Worm (Caenorhabditis elegans) whole organism, mixed stage, embryonic: ENCODE data around the gene C35D10.10.

Experiments
- M03D4.4 ChIP-seq: sonication (generic microtip); optimal IDR thresholded peaks from 2 replicates; lab custom pipeline; 2017; ENCODE audit warnings: mild to moderate bottlenecking, missing genetic modification characterization, missing compliant biosample characterization
- bed-3 ChIP-seq: fragments of 200-800 bp; sonication (Bioruptor generic); optimal IDR thresholded peaks from 3 replicates; lab custom pipeline; 2018; ENCODE audit warnings: mild to moderate bottlenecking, missing genetic modification characterization, moderate library complexity, missing compliant biosample characterization
- blmp-1 ChIP-seq: fragments of 150-350 bp; optimal IDR thresholded peaks from 2 replicates; lab custom pipeline; 2014; ENCODE audit warnings: missing biosample characterization, missing genetic modification characterization
- ceh-39 ChIP-seq: fragments of 150-350 bp; optimal IDR thresholded peaks from 2 replicates; lab custom pipeline; 2014; ENCODE audit warnings: missing biosample characterization, missing genetic modification characterization
- ceh-43 ChIP-seq: fragments of 200-800 bp; sonication (Bioruptor generic); optimal IDR thresholded peaks from 2 replicates; lab custom pipeline; 2018; ENCODE audit warnings: mild to moderate bottlenecking, missing genetic modification characterization, moderate library complexity, missing compliant biosample characterization
- ces-1 ChIP-seq: fragments of 150-350 bp; optimal IDR thresholded peaks from 2 replicates; lab custom pipeline; 2014; ENCODE audit warnings: missing biosample characterization, missing genetic modification reagents, missing genetic modification characterization
- cnd-1 ChIP-seq: fragments of 200-800 bp; sonication (Bioruptor generic); optimal IDR thresholded peaks from 2 replicates; lab custom pipeline; 2018; ENCODE audit warnings: mild to moderate bottlenecking, missing genetic modification characterization, missing compliant biosample characterization
- drap-1 ChIP-seq: fragments of 200-800 bp; sonication (Bioruptor generic); optimal IDR thresholded peaks from 3 replicates; lab custom pipeline; 2018; ENCODE audit warnings: mild to moderate bottlenecking, missing genetic modification characterization, missing compliant biosample characterization
- elt-1 ChIP-seq: sonication (generic microtip); optimal IDR thresholded peaks from 2 replicates; lab custom pipeline; 2017; ENCODE audit warnings: missing genetic modification characterization, mild to moderate bottlenecking, missing compliant biosample characterization, antibody characterized with exemption, moderate library complexity, borderline replicate concordance; ENCODE audit not compliant: insufficient read depth
- elt-3 ChIP-seq: fragments of 150-350 bp; optimal IDR thresholded peaks from 2 replicates; lab custom pipeline; 2014; ENCODE audit warnings: missing biosample characterization, missing genetic modification characterization
- ham-2 ChIP-seq: fragments of 200-800 bp; sonication (Bioruptor generic); optimal IDR thresholded peaks from 2 replicates; lab custom pipeline; 2018; ENCODE audit warnings: mild to moderate bottlenecking, missing genetic modification characterization, missing compliant biosample characterization
- hlh-1 ChIP-seq: fragments of 150-350 bp; optimal IDR thresholded peaks from 2 replicates; lab custom pipeline; 2014; ENCODE audit warnings: missing biosample characterization, missing genetic modification reagents, missing genetic modification characterization
- lin-32 ChIP-seq: fragments of 200-800 bp; sonication (Bioruptor generic); optimal IDR thresholded peaks from 2 replicates; lab custom pipeline; 2018; ENCODE audit warnings: mild to moderate bottlenecking, missing genetic modification characterization, missing compliant biosample characterization
- lsy-2 ChIP-seq: fragments of 150-350 bp; optimal IDR thresholded peaks from 2 replicates; lab custom pipeline; 2014; ENCODE audit warnings: missing biosample characterization, missing genetic modification characterization
- mab-5 ChIP-seq: fragments of 150-350 bp; optimal IDR thresholded peaks from 2 replicates; lab custom pipeline; 2014; ENCODE audit warnings: missing biosample characterization, missing genetic modification characterization
- mep-1 ChIP-seq: fragments of 150-350 bp; optimal IDR thresholded peaks from 2 replicates; lab custom pipeline; 2017; ENCODE audit warnings: missing biosample characterization, missing genetic modification reagents, missing genetic modification characterization, inconsistent platforms
- mls-2 ChIP-seq: sonication (generic microtip); optimal IDR thresholded peaks from 2 replicates; lab custom pipeline; 2016; ENCODE audit warnings: mild to moderate bottlenecking, missing genetic modification characterization, moderate library complexity, missing compliant biosample characterization
- nhr-12 ChIP-seq: fragments of 150-350 bp; optimal IDR thresholded peaks from 2 replicates; lab custom pipeline; 2014; ENCODE audit warnings: missing biosample characterization, missing genetic modification characterization
- nhr-237 ChIP-seq: fragments of 150-350 bp; optimal IDR thresholded peaks from 2 replicates; lab custom pipeline; 2014; ENCODE audit warnings: missing biosample characterization, missing genetic modification characterization
- nhr-28 ChIP-seq: fragments of 150-350 bp; optimal IDR thresholded peaks from 2 replicates; lab custom pipeline; 2014; ENCODE audit warnings: missing biosample characterization, missing genetic modification characterization
- nhr-76 ChIP-seq: sonication (generic microtip); optimal IDR thresholded peaks from 2 replicates; lab custom pipeline; 2017; ENCODE audit warnings: missing biosample characterization, missing genetic modification characterization
- pha-4 ChIP-seq: fragments of 150-350 bp; optimal IDR thresholded peaks from 2 replicates; lab custom pipeline; 2018; ENCODE audit warnings: missing biosample characterization, missing genetic modification reagents, missing genetic modification characterization
- sem-2 ChIP-seq: fragments of 200-800 bp; sonication (Bioruptor generic); optimal IDR thresholded peaks from 2 replicates; lab custom pipeline; 2018; ENCODE audit warnings: mild to moderate bottlenecking, missing genetic modification characterization, missing compliant biosample characterization
- snpc-4 ChIP-seq: fragments of 150-350 bp; optimal IDR thresholded peaks from 2 replicates; lab custom pipeline; 2014; ENCODE audit warnings: missing biosample characterization, missing genetic modification characterization
- sptf-1 ChIP-seq: sonication (generic microtip); optimal IDR thresholded peaks from 2 replicates; lab custom pipeline; 2017; ENCODE audit warnings: mild to moderate bottlenecking, missing genetic modification characterization, moderate library complexity, missing compliant biosample characterization
- tbx-8 ChIP-seq: fragments of 200-800 bp; sonication (Bioruptor generic); optimal IDR thresholded peaks from 2 replicates; lab custom pipeline; 2018; ENCODE audit warnings: mild to moderate bottlenecking, missing genetic modification characterization, moderate library complexity, missing compliant biosample characterization
- unc-120 ChIP-seq: sonication (generic microtip); optimal IDR thresholded peaks from 2 replicates; lab custom pipeline; 2017; ENCODE audit warnings: missing genetic modification characterization, missing compliant biosample characterization; ENCODE audit not compliant: poor library complexity, severe bottlenecking
- unc-39 ChIP-seq: fragments of 150-350 bp; optimal IDR thresholded peaks from 2 replicates; lab custom pipeline; 2014; ENCODE audit warnings: missing biosample characterization, missing genetic modification characterization
- unc-62 ChIP-seq: fragments of 150-350 bp; optimal IDR thresholded peaks from 2 replicates; lab custom pipeline; 2014; ENCODE audit warnings: missing biosample characterization, missing genetic modification reagents, missing genetic modification characterization
- zip-8 ChIP-seq: fragments of 150-350 bp; optimal IDR thresholded peaks from 2 replicates; lab custom pipeline; 2014; ENCODE audit warnings: missing biosample characterization, missing genetic modification characterization
- ztf-11 ChIP-seq: fragments of 150-350 bp; optimal IDR thresholded peaks from 2 replicates; lab custom pipeline; 2014; ENCODE audit warnings: missing biosample characterization, missing genetic modification characterization

Gene C35D10.10

DNA sequence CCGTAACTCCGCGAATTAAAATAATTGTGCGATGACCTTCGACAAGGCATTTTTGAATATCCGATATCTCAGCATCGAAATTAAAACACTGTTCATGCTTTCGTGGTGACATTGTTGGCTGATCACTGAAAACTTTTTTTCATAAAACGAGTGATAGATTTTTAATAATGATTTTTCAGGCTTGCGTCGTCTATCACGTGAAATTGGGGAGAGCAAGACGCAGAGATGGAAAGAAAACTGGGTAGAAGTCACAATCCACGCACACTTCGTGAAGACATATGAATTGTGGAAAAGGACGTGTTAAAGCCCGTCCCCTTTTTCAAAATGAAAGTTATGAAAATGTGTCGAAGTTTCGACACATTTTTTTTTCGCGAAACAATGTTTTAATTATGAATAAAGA, 11.9 kb downstream of the C35D10.10 start, which contains the start of gene nonu-1:
Gene nonu-1, minus strand, starts transcription at position 169 of the 400 bp plus-strand sequence.
- TF ChIP-seq sem-2 (GFP tag; lab: Kevin White, UChicago): no peak
- no peak for TF ChIP-seq lin-32 (GFP tag; lab: Kevin White, UChicago)
- TF ChIP-seq ztf-11 (tag; lab: Kevin White, UChicago): no peak
- no peak for TF ChIP-seq snpc-4
- no peak for TF ChIP-seq ces-1 (GFP tag; lab: Kevin White, UChicago)
- TF ChIP-seq tbx-8 (GFP tag; lab: Kevin White, UChicago): no peak
- no peak for TF ChIP-seq elt-1 (tag; lab: Kevin White, UChicago)
- TF ChIP-seq ceh-43: no peak
- no peak for TF ChIP-seq mls-2 (tag; lab: Kevin White, UChicago)
- no peak for TF ChIP-seq sptf-1
- no peak for TF ChIP-seq bed-3 (GFP tag; lab: Kevin White, UChicago)
- TF ChIP-seq M03D4.4 (tag; lab: Kevin White, UChicago): no peak
- TF ChIP-seq, all 35 proteins: peak for 0

- TF ChIP-seq unc-62 (GFP tag; lab: Kevin White, UChicago): no peak
- no peak for TF ChIP-seq ces-1 (GFP tag; lab: Kevin White, UChicago)
- TF ChIP-seq nhr-237 (tag; lab: Kevin White, UChicago): no peak
- TF ChIP-seq nhr-76: no peak
- no peak for TF ChIP-seq unc-39 (tag; lab: Kevin White, UChicago)
- TF ChIP-seq nhr-28 (tag; lab: Kevin White, UChicago): no peak
- TF ChIP-seq bed-3 (GFP tag; lab: Kevin White, UChicago): no peak
- TF ChIP-seq, all 35 proteins: peak for 0
These were observed 17.3 kb downstream of the C35D10.10 start, which contains the start of the genes clec-157 and fkh-5 for ce11 chrIII:4844327-4844726. Gene clec-157, minus strand, starts transcription at chrIII:4844427. Gene fkh-5, plus strand, starts transcription at chrIII:4844662.

- TF ChIP-seq M03D4.4 (tag; lab: Kevin White, UChicago) (no peak), unc-62 (GFP tag; lab: Kevin White, UChicago) (no peak), tbx-8 (GFP tag; lab: Kevin White, UChicago) (no peak), unc-39 (tag; lab: Kevin White, UChicago) (no peak), mab-5 (no peak), ztf-11 (tag; lab: Kevin White, UChicago) (no peak), lsy-2 (tag; lab: Kevin White, UChicago) (no peak), mep-1 (tag; lab: Kevin White, UChicago) (no peak), pha-4 (tag; lab: Kevin White, UChicago) (no peak), hlh-1 (tag; lab: Kevin White, UChicago) (no peak), ceh-39 (tag; lab: Kevin White, UChicago) (no peak), cnd-1 (tag; lab: Kevin White, UChicago) (no peak), nhr-237 (tag; lab: Kevin White, UChicago) (no peak), zip-8 (tag; lab: Kevin White, UChicago) (no peak)
- TF ChIP-seq, all 35 proteins: peak for 0
These were observed 19.4 kb downstream of the C35D10.10 start, which contains the start of gene clec-156 for ce11 chrIII:4842173-4842572. Gene clec-156, minus strand, starts transcription at chrIII:4842273.

- TF ChIP-seq nhr-28 (tag; lab: Kevin White, UChicago) (no peak), mab-5 (no peak), nhr-76 (no peak), nhr-12 (no peak), unc-120 (tag; lab: Kevin White, UChicago) (no peak), unc-39 (tag; lab: Kevin White, UChicago) (no peak), bed-3 (GFP tag; lab: Kevin White, UChicago) (no peak), ham-2 (GFP tag; lab: Kevin White, UChicago) (no peak), blmp-1 (tag; lab: Kevin White, UChicago) (no peak), tbx-8 (GFP tag; lab: Kevin White, UChicago) (no peak), drap-1 (GFP tag; lab: Kevin White, UChicago) (no peak), snpc-4 (no peak), nhr-237 (tag; lab: Kevin White, UChicago) (no peak)
- TF ChIP-seq, all 35 proteins: peak for 0
These were observed 24.2 kb downstream of the C35D10.10 start, which contains the start of the genes acbp-7 and F26A1.19 for ce11 chrIII:4837429-4837828. Gene acbp-7, plus strand, starts transcription at chrIII:4837729. Gene F26A1.19, plus strand, starts transcription at chrIII:4837731.

ce11 chrIII:4830207-4830606, 31.4 kb downstream of the C35D10.10 start, which contains the start of gene nspd-9:
Gene nspd-9, minus strand, starts transcription at chrIII:4830307.
- no peak for TF ChIP-seq mab-5
- no peak for TF ChIP-seq hlh-1 (tag; lab: Kevin White, UChicago)
- TF ChIP-seq sptf-1: no peak
- TF ChIP-seq mep-1 (tag; lab: Kevin White, UChicago): no peak
- no peak for TF ChIP-seq nhr-237 (tag; lab: Kevin White, UChicago)
- TF ChIP-seq elt-3 (tag; lab: Kevin White, UChicago): no peak
- no peak for TF ChIP-seq lin-32 (GFP tag; lab: Kevin White, UChicago)
- no peak for TF ChIP-seq zip-8 (tag; lab: Kevin White, UChicago)
- TF ChIP-seq drap-1 (GFP tag; lab: Kevin White, UChicago): no peak
